Fruit fly (Drosophila melanogaster): ENCODE results near the gene Obp93a.

DNA sequence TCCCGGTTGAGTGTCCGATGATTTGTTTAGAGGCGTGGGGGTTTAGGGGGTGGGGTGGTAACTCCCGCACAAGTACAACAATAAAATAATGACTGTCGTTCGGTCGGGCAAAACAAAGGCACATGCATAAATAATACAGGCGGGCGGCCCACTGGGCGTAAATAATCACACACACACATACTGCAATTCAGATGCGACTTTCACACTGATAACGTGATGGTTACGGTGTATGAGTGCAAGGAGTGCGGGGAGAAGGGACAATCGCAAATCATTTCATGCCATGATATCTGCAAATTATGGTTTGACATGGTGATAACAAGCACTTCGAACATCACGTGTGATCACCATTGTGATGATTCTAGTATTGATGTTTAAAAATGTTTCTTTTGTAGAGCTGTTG is 20.6 kb upstream of the Obp93a start:
- TF ChIP-seq CG8478 (optimal IDR thresholded peaks at IDR 0.05), result no peak
- no peak for TF ChIP-seq CTCF (optimal IDR thresholded peaks at IDR 0.05)
